Fruit fly (Drosophila melanogaster) whole organism, embryonic: ENCODE measurements around the gene CG12728.
A peak's percentile ranks its signal among the peaks of the same experiment; 100 is the strongest.

ENCODE experiments used
- Abd-B ChIP-seq: fragments of 200-800 bp; sonication (Bioruptor generic); optimal IDR thresholded peaks from 2 replicates; lab custom pipeline; 2018; ENCODE audit warnings: missing biosample characterization, mild to moderate bottlenecking, missing genetic modification characterization, moderate library complexity
- Atf-2 ChIP-seq: fragments of 200-800 bp; sonication (Bioruptor generic); optimal IDR thresholded peaks from 2 replicates; lab custom pipeline; 2016; ENCODE audit warnings: missing biosample characterization, missing genetic modification characterization
- Blimp-1 ChIP-seq: fragments of 200-800 bp; sonication (Bioruptor generic); optimal IDR thresholded peaks from 3 replicates; lab custom pipeline; 2018; ENCODE audit warnings: missing biosample characterization, missing genetic modification characterization, mild to moderate bottlenecking, moderate library complexity, missing genetic modification reagents
- CG12155 ChIP-seq: fragments of 200-800 bp; sonication (Bioruptor generic); optimal IDR thresholded peaks from 3 replicates; lab custom pipeline; 2016; ENCODE audit warnings: missing biosample characterization, missing genetic modification characterization
- CG12942 ChIP-seq: fragments of 200-800 bp; sonication (Bioruptor generic); optimal IDR thresholded peaks from 3 replicates; lab custom pipeline; 2016; ENCODE audit warnings: missing biosample characterization, missing genetic modification characterization
- CG13123 ChIP-seq: fragments of 200-800 bp; sonication (Bioruptor generic); optimal IDR thresholded peaks from 2 replicates; lab custom pipeline; 2016; ENCODE audit warnings: missing biosample characterization, missing genetic modification characterization
- CG1602 ChIP-seq: fragments of 200-800 bp; sonication (Bioruptor generic); optimal IDR thresholded peaks from 3 replicates; lab custom pipeline; 2016; ENCODE audit warnings: missing biosample characterization, missing genetic modification characterization
- CG17385 ChIP-seq: fragments of 200-800 bp; sonication (Bioruptor generic); optimal IDR thresholded peaks from 3 replicates; lab custom pipeline; 2018; ENCODE audit warnings: missing biosample characterization, mild to moderate bottlenecking, missing genetic modification characterization
- CG17568 ChIP-seq: fragments of 200-800 bp; sonication (Bioruptor generic); optimal IDR thresholded peaks from 2 replicates; lab custom pipeline; 2018; ENCODE audit warnings: missing biosample characterization, mild to moderate bottlenecking, missing genetic modification characterization, moderate library complexity
- CG2129 ChIP-seq: fragments of 200-800 bp; sonication (Bioruptor generic); IDR thresholded peaks from 2 replicates; pipeline ENCODE4 v1.3.6; 2022; ENCODE audit warnings: missing biosample characterization, missing genetic modification characterization; ENCODE audit not compliant: partially characterized antibody
- CG2712 ChIP-seq: fragments of 200-800 bp; optimal IDR thresholded peaks from 3 replicates; lab custom pipeline; 2019; ENCODE audit warnings: missing biosample characterization, mild to moderate bottlenecking, missing genetic modification characterization, moderate library complexity
- CG2875 ChIP-seq: fragments of 200-800 bp; sonication (Bioruptor generic); optimal IDR thresholded peaks from 2 replicates; lab custom pipeline; 2017; ENCODE audit warnings: missing biosample characterization, mild to moderate bottlenecking, missing genetic modification characterization, missing genetic modification reagents
- CG2889 ChIP-seq: fragments of 200-800 bp; sonication (Bioruptor generic); IDR thresholded peaks from 3 replicates; pipeline ENCODE4 v1.3.6; 2022; ENCODE audit warnings: missing biosample characterization, missing genetic modification characterization
- CG32772 ChIP-seq: fragments of 200-800 bp; sonication (Bioruptor generic); IDR thresholded peaks from 2 replicates; pipeline ENCODE4 v1.3.6; 2022; ENCODE audit warnings: missing biosample characterization, missing genetic modification characterization
- CG3838 ChIP-seq: fragments of 200-800 bp; sonication (Bioruptor generic); optimal IDR thresholded peaks from 3 replicates; lab custom pipeline; 2016; ENCODE audit warnings: missing biosample characterization, missing genetic modification characterization
- CG7357 ChIP-seq: fragments of 200-800 bp; sonication (Bioruptor generic); IDR thresholded peaks from 3 replicates; pipeline ENCODE4 v1.3.6; 2022; ENCODE audit warnings: missing biosample characterization, missing genetic modification characterization
- Doc3 ChIP-seq: fragments of 200-800 bp; sonication (Bioruptor generic); IDR thresholded peaks from 3 replicates; pipeline ENCODE4 v1.3.6; 2022; ENCODE audit warnings: missing biosample characterization, missing genetic modification characterization; ENCODE audit not compliant: partially characterized antibody
- Drgx ChIP-seq: fragments of 200-800 bp; sonication (Bioruptor generic); IDR thresholded peaks from 2 replicates; pipeline ENCODE4 v1.3.6; 2022; ENCODE audit warnings: missing biosample characterization, missing genetic modification characterization
- E2f1 ChIP-seq: fragments of 200-800 bp; sonication (Bioruptor generic); IDR thresholded peaks from 2 replicates; pipeline ENCODE4 v1.3.6; 2022; ENCODE audit warnings: missing biosample characterization, missing genetic modification characterization
- Ets65A ChIP-seq: fragments of 200-800 bp; sonication (Bioruptor generic); peaks from one replicate; lab custom pipeline; 2016; ENCODE audit warnings: missing biosample characterization, missing genetic modification characterization
- Fer1 ChIP-seq: fragments of 200-800 bp; sonication (Bioruptor generic); optimal IDR thresholded peaks from 2 replicates; lab custom pipeline; 2017; ENCODE audit warnings: missing biosample characterization, mild to moderate bottlenecking, missing genetic modification characterization
- GATAe ChIP-seq: fragments of 200-800 bp; sonication (Bioruptor generic); conservative IDR thresholded peaks from 2 replicates; pipeline ENCODE4 v1.3.6; 2022; ENCODE audit warnings: missing biosample characterization, missing genetic modification characterization
- HLHmδ ChIP-seq: fragments of 200-800 bp; sonication (Bioruptor generic); optimal IDR thresholded peaks from 2 replicates; lab custom pipeline; 2018; ENCODE audit warnings: missing biosample characterization, mild to moderate bottlenecking, missing genetic modification characterization, moderate library complexity
- Hr39 ChIP-seq: fragments of >200 bp; optimal IDR thresholded peaks from 2 replicates; lab custom pipeline; 2017
- Lpt ChIP-seq: fragments of >200 bp; optimal IDR thresholded peaks from 2 replicates; lab custom pipeline; 2018; ENCODE audit warnings: missing biosample characterization, missing genetic modification characterization
- Med ChIP-seq: fragments of 200-800 bp; sonication (Bioruptor generic); peaks from one replicate; lab custom pipeline; 2016; ENCODE audit warnings: missing biosample characterization, missing genetic modification characterization, mild to moderate bottlenecking, inconsistent platforms, moderate library complexity
- Ravus ChIP-seq: fragments of 200-800 bp; sonication (Bioruptor generic); IDR thresholded peaks from 2 replicates; pipeline ENCODE4 v1.3.6; 2022; ENCODE audit warnings: missing biosample characterization, missing genetic modification characterization
- Xbp1 ChIP-seq: fragments of 200-800 bp; sonication (Bioruptor generic); optimal IDR thresholded peaks from 3 replicates; lab custom pipeline; 2016; ENCODE audit warnings: missing biosample characterization, mild to moderate bottlenecking, missing genetic modification characterization
- ac ChIP-seq: fragments of 200-800 bp; sonication (Bioruptor generic); optimal IDR thresholded peaks from 3 replicates; lab custom pipeline; 2017; ENCODE audit warnings: missing biosample characterization, mild to moderate bottlenecking, missing genetic modification characterization
- ap ChIP-seq: fragments of 200-800 bp; sonication (Bioruptor generic); IDR thresholded peaks from 2 replicates; pipeline ENCODE4 v1.3.6; 2022; ENCODE audit warnings: missing biosample characterization, missing genetic modification characterization
- bcd ChIP-seq: fragments of 200-800 bp; sonication (Bioruptor generic); optimal IDR thresholded peaks from 2 replicates; lab custom pipeline; 2017; ENCODE audit warnings: missing biosample characterization, mild to moderate bottlenecking, missing genetic modification characterization
- esg ChIP-seq: fragments of 200-800 bp; sonication (Bioruptor generic); conservative IDR thresholded peaks from 2 replicates; pipeline ENCODE4 v1.3.6; 2022; ENCODE audit warnings: missing biosample characterization, missing genetic modification characterization
- gcm ChIP-seq: fragments of 200-800 bp; sonication (Bioruptor generic); optimal IDR thresholded peaks from 2 replicates; lab custom pipeline; 2019; ENCODE audit warnings: missing biosample characterization, mild to moderate bottlenecking, missing genetic modification characterization, moderate library complexity
- grau ChIP-seq: fragments of 200-800 bp; optimal IDR thresholded peaks from 3 replicates; lab custom pipeline; 2019; ENCODE audit warnings: missing biosample characterization, mild to moderate bottlenecking, missing genetic modification characterization, moderate library complexity
- gro ChIP-seq: fragments of 200-800 bp; sonication (Bioruptor generic); optimal IDR thresholded peaks from 2 replicates; lab custom pipeline; 2016; ENCODE audit warnings: missing biosample characterization, missing genetic modification characterization
- gsb ChIP-seq: fragments of 200-800 bp; sonication (Bioruptor generic); IDR thresholded peaks from 2 replicates; pipeline ENCODE4 v1.3.6; 2022; ENCODE audit warnings: missing biosample characterization, missing genetic modification characterization
- hbn ChIP-seq: fragments of 200-800 bp; sonication (Bioruptor generic); IDR thresholded peaks from 2 replicates; pipeline ENCODE4 v1.3.6; 2022; ENCODE audit warnings: missing biosample characterization, missing genetic modification characterization; ENCODE audit not compliant: partially characterized antibody
- her ChIP-seq: fragments of 200-800 bp; sonication (Bioruptor generic); optimal IDR thresholded peaks from 2 replicates; lab custom pipeline; 2016; ENCODE audit warnings: missing biosample characterization, missing genetic modification characterization
- inv ChIP-seq: fragments of 200-800 bp; sonication (Bioruptor generic); IDR thresholded peaks from 2 replicates; pipeline ENCODE4 v1.3.6; 2022; ENCODE audit warnings: missing biosample characterization, missing genetic modification characterization; ENCODE audit not compliant: partially characterized antibody
- lab ChIP-seq: fragments of 200-800 bp; sonication (Bioruptor generic); optimal IDR thresholded peaks from 3 replicates; lab custom pipeline; 2017; ENCODE audit warnings: missing biosample characterization, missing genetic modification characterization, mild to moderate bottlenecking, moderate library complexity, missing genetic modification reagents
- pan ChIP-seq, 4 experiments: fragments of >200 bp in 3 of 4; fragments of 200-800 bp in 1 of 4; sonication (Bioruptor generic) in 1 of 4; optimal IDR thresholded peaks in 3 of 4; IDR thresholded peaks in 1 of 4; 2 replicates each; pipeline versions ENCODE4 v1.3.6 to Lab custom; 2017 to 2022; ENCODE audit warnings: missing biosample characterization in 2 of 4, missing genetic modification characterization in 2 of 4, mixed read lengths in 1 of 4
- pnt ChIP-seq: fragments of 200-800 bp; sonication (Bioruptor generic); optimal IDR thresholded peaks from 3 replicates; lab custom pipeline; 2016; ENCODE audit warnings: missing biosample characterization, missing genetic modification characterization
- repo ChIP-seq: fragments of 200-800 bp; sonication (Bioruptor generic); optimal IDR thresholded peaks from 2 replicates; lab custom pipeline; 2016; ENCODE audit warnings: missing biosample characterization, missing genetic modification characterization
- run ChIP-seq: fragments of 200-800 bp; sonication (Bioruptor generic); optimal IDR thresholded peaks from 3 replicates; lab custom pipeline; 2018; ENCODE audit warnings: missing biosample characterization, mild to moderate bottlenecking, missing genetic modification characterization
- sc ChIP-seq, 3 experiments: fragments of >200 bp in 2 of 3; fragments of 200-800 bp in 1 of 3; sonication (Bioruptor generic) in 1 of 3; optimal IDR thresholded peaks; 2 replicates in 2 of 3; 3 replicates in 1 of 3; lab custom pipeline; 2017; ENCODE audit warnings: mild to moderate bottlenecking in 1 of 3, missing biosample characterization in 1 of 3, missing genetic modification characterization in 1 of 3, missing genetic modification reagents in 1 of 3
- sens-2 ChIP-seq: fragments of 200-800 bp; sonication (Bioruptor generic); IDR thresholded peaks from 2 replicates; pipeline ENCODE4 v1.3.6; 2022; ENCODE audit warnings: missing biosample characterization, missing genetic modification characterization
- tll ChIP-seq, 2 experiments: fragments of 200-800 bp in 1 of 2; fragments of >200 bp in 1 of 2; sonication (Bioruptor generic) in 1 of 2; optimal IDR thresholded peaks; 2 replicates each; lab custom pipeline; 2017 to 2019; ENCODE audit warnings: missing biosample characterization in 2 of 2, missing genetic modification characterization in 2 of 2, mild to moderate bottlenecking in 1 of 2, moderate library complexity in 1 of 2
- vnd ChIP-seq: fragments of 200-800 bp; sonication (Bioruptor generic); IDR thresholded peaks from 3 replicates; pipeline ENCODE4 v1.3.6; 2022; ENCODE audit warnings: missing biosample characterization, missing genetic modification characterization; ENCODE audit not compliant: partially characterized antibody
- wek ChIP-seq: fragments of 200-800 bp; sonication (Bioruptor generic); optimal IDR thresholded peaks from 3 replicates; lab custom pipeline; 2018; ENCODE audit warnings: missing biosample characterization, mild to moderate bottlenecking, missing genetic modification characterization, moderate library complexity
- z ChIP-seq: fragments of 200-800 bp; sonication (Bioruptor generic); IDR thresholded peaks from 3 replicates; pipeline ENCODE4 v1.3.6; 2022; ENCODE audit warnings: missing biosample characterization, missing genetic modification characterization

The CG12728 gene

DNA sequence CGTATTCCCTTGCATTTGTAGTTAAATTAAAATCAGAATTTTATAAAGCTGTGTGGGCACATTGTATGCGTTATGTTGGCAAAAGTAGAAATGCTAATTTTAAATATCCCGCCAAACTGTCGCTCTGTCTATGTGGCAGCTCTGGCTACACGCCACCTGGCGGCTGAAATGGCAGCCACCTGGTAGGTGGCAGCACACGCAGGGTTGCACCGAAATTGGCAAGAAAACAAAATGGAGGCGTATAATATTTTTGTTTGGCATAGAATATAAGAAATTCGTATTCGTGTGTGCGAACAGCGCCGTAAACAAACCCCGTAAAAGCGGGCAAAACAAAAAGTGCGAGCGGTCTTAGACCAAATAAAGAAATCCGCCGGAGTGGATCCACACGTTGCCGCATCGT, 34.5 kb upstream of the CG12728 start, which contains the start of gene CG12236 (continued):
- no peak for TF ChIP-seq Ravus (GFP tag; lab: Robert Waterston, UW)
- TF ChIP-seq repo (GFP tag; lab: Kevin White, UChicago): no peak
- peak; percentile 11 for TF ChIP-seq CG1602 (GFP tag; lab: Kevin White, UChicago)
- no peak for TF ChIP-seq Drgx (GFP tag; lab: Robert Waterston, UW)
- TF ChIP-seq sc (optimal IDR thresholded peaks at IDR 0.05; lab: Kevin White, UChicago): no peak
- no peak for TF ChIP-seq sc (GFP tag; optimal IDR thresholded peaks at IDR 0.05; lab: Kevin White, UChicago)
- TF ChIP-seq run (tag; lab: Kevin White, UChicago): no peak
- TF ChIP-seq CG32772 (GFP tag; lab: Robert Waterston, UW): no peak
- peak; percentile 71 for TF ChIP-seq lab
- TF ChIP-seq Atf-2 (GFP tag; lab: Kevin White, UChicago): no peak
- TF ChIP-seq pan (optimal IDR thresholded peaks at IDR 0.05; lab: Kevin White, UChicago): no peak
- TF ChIP-seq pan (GFP tag; optimal IDR thresholded peaks at IDR 0.05 in 1 of 2, IDR thresholded peaks at IDR 0.05 in 1 of 2): peak in 1 of 2 experiments; percentile 19
- TF ChIP-seq CG12942 (GFP tag; lab: Kevin White, UChicago): no peak
- TF ChIP-seq Ets65A: peak; percentile 95
- TF ChIP-seq Doc3 (GFP tag; lab: Robert Waterston, UW): no peak
- peak; percentile 40 for TF ChIP-seq CG17385 (GFP tag; lab: Kevin White, UChicago)
- peak; percentile 58 for TF ChIP-seq Xbp1 (GFP tag; lab: Kevin White, UChicago)
- peak; percentile 51 for TF ChIP-seq grau (tag; lab: Kevin White, UChicago)
- no peak for TF ChIP-seq Lpt (GFP tag; lab: Kevin White, UChicago)
- no peak for TF ChIP-seq ac (GFP tag; lab: Kevin White, UChicago)
- TF ChIP-seq CG2712: peak; percentile 61
- TF ChIP-seq Abd-B (GFP tag; lab: Kevin White, UChicago): no peak
- TF ChIP-seq GATAe (GFP tag; lab: Robert Waterston, UW): no peak
- no peak for TF ChIP-seq sens-2
- TF ChIP-seq HLHmδ (GFP tag; lab: Kevin White, UChicago): peak; percentile 38
- TF ChIP-seq Blimp-1 (GFP tag; lab: Kevin White, UChicago): no peak
- TF ChIP-seq gcm (GFP tag; lab: Kevin White, UChicago): no peak
- no peak for TF ChIP-seq gsb (GFP tag; lab: Robert Waterston, UW)
- TF ChIP-seq CG2129 (GFP tag; lab: Robert Waterston, UW): no peak
- TF ChIP-seq CG2875: no peak
- no peak for TF ChIP-seq CG7357 (GFP tag; lab: Robert Waterston, UW)
- peak; percentile 20 for TF ChIP-seq CG12155
- TF ChIP-seq z (GFP tag; lab: Robert Waterston, UW): no peak
- no peak for TF ChIP-seq CG3838 (GFP tag; lab: Kevin White, UChicago)
- TF ChIP-seq E2f1 (GFP tag; lab: Robert Waterston, UW): peak; percentile 28; the same call in 1 of the 2 replicates
- TF ChIP-seq inv (GFP tag; lab: Robert Waterston, UW): no peak
- TF ChIP-seq Fer1: peak; percentile 75
- peak; percentile 56 for TF ChIP-seq gro (GFP tag; lab: Kevin White, UChicago)
- no peak for TF ChIP-seq tll (GFP tag; optimal IDR thresholded peaks at IDR 0.05; lab: Kevin White, UChicago)
- no peak for TF ChIP-seq vnd
- peak; percentile 93 for TF ChIP-seq Med (GFP tag; lab: Kevin White, UChicago)
- TF ChIP-seq hbn (GFP tag; lab: Robert Waterston, UW): 0 out of 2 replicates have a peak, but pooled peaks have one; percentile 14
- no peak for TF ChIP-seq CG2889 (GFP tag; lab: Robert Waterston, UW)
- no peak for TF ChIP-seq pnt
- TF ChIP-seq ap (GFP tag; lab: Robert Waterston, UW): no peak
- TF ChIP-seq esg: no peak
- TF ChIP-seq CG13123 (GFP tag; lab: Kevin White, UChicago): no peak
- peak; percentile 56 for TF ChIP-seq her (GFP tag; lab: Kevin White, UChicago)
- TF ChIP-seq Hr39: no peak
- TF ChIP-seq wek (GFP tag; lab: Kevin White, UChicago): no peak
- TF ChIP-seq bcd (GFP tag; lab: Kevin White, UChicago): no peak
- no peak for TF ChIP-seq CG17568 (GFP tag; lab: Kevin White, UChicago)
